Fruit fly (Drosophila melanogaster) whole organism, embryonic: ENCODE measurements around the gene Sec63.

Experiments
- Atf6 ChIP-seq: fragments of 200-800 bp; sonication (Bioruptor generic); IDR thresholded peaks from 2 replicates; pipeline ENCODE4 v1.3.6; 2022; ENCODE audit warnings: missing biosample characterization, missing genetic modification characterization
- CG10565 ChIP-seq: fragments of 200-800 bp; sonication (Bioruptor generic); optimal IDR thresholded peaks from 3 replicates; lab custom pipeline; 2016; ENCODE audit warnings: missing biosample characterization, mild to moderate bottlenecking, missing genetic modification characterization
- CG13894 ChIP-seq: fragments of 200-800 bp; sonication (Bioruptor generic); optimal IDR thresholded peaks from 3 replicates; lab custom pipeline; 2018; ENCODE audit warnings: missing biosample characterization, mild to moderate bottlenecking, missing genetic modification characterization, moderate library complexity
- CG14667 ChIP-seq: fragments of 200-800 bp; sonication (Bioruptor generic); IDR thresholded peaks from 2 replicates; pipeline ENCODE4 v1.3.6; 2022; ENCODE audit warnings: missing biosample characterization, missing genetic modification characterization
- CG17802 ChIP-seq: fragments of 200-800 bp; sonication (Bioruptor generic); optimal IDR thresholded peaks from 2 replicates; lab custom pipeline; 2018; ENCODE audit warnings: missing biosample characterization, mild to moderate bottlenecking, missing genetic modification characterization, moderate library complexity
- CG18599 ChIP-seq: fragments of 200-800 bp; sonication (Bioruptor generic); optimal IDR thresholded peaks from 3 replicates; lab custom pipeline; 2017; ENCODE audit warnings: missing biosample characterization, missing genetic modification characterization, mild to moderate bottlenecking, moderate library complexity, missing genetic modification reagents
- CG2199 ChIP-seq: fragments of 200-800 bp; sonication (Bioruptor generic); IDR thresholded peaks from 3 replicates; pipeline ENCODE4 v1.3.6; 2022; ENCODE audit warnings: missing biosample characterization, missing genetic modification characterization
- CG31365 ChIP-seq: fragments of 200-800 bp; sonication (Bioruptor generic); optimal IDR thresholded peaks from 2 replicates; lab custom pipeline; 2018; ENCODE audit warnings: missing biosample characterization, mild to moderate bottlenecking, missing genetic modification characterization
- CG32532 ChIP-seq: fragments of 200-800 bp; sonication (Bioruptor generic); IDR thresholded peaks from 2 replicates; pipeline ENCODE4 v1.3.6; 2022; ENCODE audit warnings: missing biosample characterization, missing genetic modification characterization
- CG32767 ChIP-seq: fragments of 200-800 bp; sonication (Bioruptor generic); IDR thresholded peaks from 2 replicates; pipeline ENCODE4 v1.3.6; 2022; ENCODE audit warnings: missing biosample characterization, missing genetic modification characterization
- CG34376 ChIP-seq: fragments of 200-800 bp; sonication (Bioruptor generic); optimal IDR thresholded peaks from 2 replicates; lab custom pipeline; 2018; ENCODE audit warnings: missing biosample characterization, mild to moderate bottlenecking, missing genetic modification characterization
- CG3838 ChIP-seq: fragments of 200-800 bp; sonication (Bioruptor generic); optimal IDR thresholded peaks from 3 replicates; lab custom pipeline; 2016; ENCODE audit warnings: missing biosample characterization, missing genetic modification characterization
- CG4360 ChIP-seq: fragments of 200-800 bp; sonication (Bioruptor generic); IDR thresholded peaks from 2 replicates; pipeline ENCODE4 v1.3.6; 2022; ENCODE audit warnings: missing biosample characterization, missing genetic modification characterization
- CG6791 ChIP-seq: fragments of 200-800 bp; sonication (Bioruptor generic); IDR thresholded peaks from 3 replicates; pipeline ENCODE4 v1.3.6; 2022; ENCODE audit warnings: missing biosample characterization, missing genetic modification characterization; ENCODE audit not compliant: partially characterized antibody
- CG6854 ChIP-seq: fragments of 200-800 bp; sonication (Bioruptor generic); optimal IDR thresholded peaks from 3 replicates; lab custom pipeline; 2017; ENCODE audit warnings: missing biosample characterization, mild to moderate bottlenecking, missing genetic modification characterization
- CG7839 ChIP-seq: fragments of 200-800 bp; sonication (Bioruptor generic); optimal IDR thresholded peaks from 3 replicates; lab custom pipeline; 2018; ENCODE audit warnings: missing biosample characterization, mild to moderate bottlenecking, missing genetic modification characterization, moderate library complexity
- CG8388 ChIP-seq: fragments of 200-800 bp; sonication (Bioruptor generic); optimal IDR thresholded peaks from 2 replicates; lab custom pipeline; 2019; ENCODE audit warnings: missing biosample characterization, mild to moderate bottlenecking, missing genetic modification characterization, moderate library complexity
- CTCF ChIP-seq: fragments of 200-800 bp; sonication (Bioruptor generic); optimal IDR thresholded peaks from 2 replicates; lab custom pipeline; 2017; ENCODE audit warnings: missing biosample characterization, mild to moderate bottlenecking, missing genetic modification characterization, moderate library complexity
- CkIIα-i1 ChIP-seq: fragments of 200-800 bp; sonication (Bioruptor generic); IDR thresholded peaks from 2 replicates; pipeline ENCODE4 v1.3.6; 2022; ENCODE audit warnings: missing biosample characterization, missing genetic modification characterization
- Dbx ChIP-seq: fragments of 200-800 bp; sonication (Bioruptor generic); IDR thresholded peaks from 3 replicates; pipeline ENCODE4 v1.3.6; 2022; ENCODE audit warnings: missing biosample characterization, missing genetic modification characterization
- Dfd ChIP-seq, 2 experiments: fragments of >200 bp; optimal IDR thresholded peaks; 2 replicates each; lab custom pipeline; 2017; ENCODE audit warnings: missing biosample characterization in 2 of 2, missing genetic modification characterization in 2 of 2
- Dip3 ChIP-seq: fragments of 200-800 bp; sonication (Bioruptor generic); optimal IDR thresholded peaks from 3 replicates; lab custom pipeline; 2016; ENCODE audit warnings: missing biosample characterization, missing genetic modification characterization
- Drgx ChIP-seq: fragments of 200-800 bp; sonication (Bioruptor generic); IDR thresholded peaks from 2 replicates; pipeline ENCODE4 v1.3.6; 2022; ENCODE audit warnings: missing biosample characterization, missing genetic modification characterization
- HLH3B ChIP-seq: fragments of 200-800 bp; sonication (Bioruptor generic); IDR thresholded peaks from 2 replicates; pipeline ENCODE4 v1.3.6; 2022; ENCODE audit warnings: missing biosample characterization, missing genetic modification characterization
- Hmr ChIP-seq: fragments of 200-800 bp; sonication (Bioruptor generic); optimal IDR thresholded peaks from 3 replicates; lab custom pipeline; 2017; ENCODE audit warnings: mild to moderate bottlenecking, missing biosample characterization, missing genetic modification reagents, missing genetic modification characterization
- Med ChIP-seq: fragments of 200-800 bp; sonication (Bioruptor generic); peaks from one replicate; lab custom pipeline; 2016; ENCODE audit warnings: missing biosample characterization, missing genetic modification characterization, mild to moderate bottlenecking, inconsistent platforms, moderate library complexity
- Mrtf ChIP-seq: fragments of 200-800 bp; sonication (Bioruptor generic); IDR thresholded peaks from 3 replicates; pipeline ENCODE4 v1.3.6; 2022; ENCODE audit warnings: missing biosample characterization, missing genetic modification characterization
- PHDP ChIP-seq: fragments of 200-800 bp; sonication (Bioruptor generic); optimal IDR thresholded peaks from 3 replicates; lab custom pipeline; 2018; ENCODE audit warnings: missing biosample characterization, mild to moderate bottlenecking, missing genetic modification characterization, moderate library complexity
- Sox102F ChIP-seq: fragments of 200-800 bp; sonication (Bioruptor generic); optimal IDR thresholded peaks from 2 replicates; lab custom pipeline; 2018; ENCODE audit warnings: missing biosample characterization, mild to moderate bottlenecking, missing genetic modification characterization, moderate library complexity
- Tbp ChIP-seq: fragments of >200 bp; optimal IDR thresholded peaks from 2 replicates; lab custom pipeline; 2018; ENCODE audit warnings: missing biosample characterization, missing genetic modification characterization
- YL-1 ChIP-seq: fragments of 200-800 bp; sonication (Bioruptor generic); optimal IDR thresholded peaks from 3 replicates; lab custom pipeline; 2017; ENCODE audit warnings: missing biosample characterization, mild to moderate bottlenecking, missing genetic modification characterization
- ac ChIP-seq: fragments of 200-800 bp; sonication (Bioruptor generic); optimal IDR thresholded peaks from 3 replicates; lab custom pipeline; 2017; ENCODE audit warnings: missing biosample characterization, mild to moderate bottlenecking, missing genetic modification characterization
- amos ChIP-seq: fragments of 200-800 bp; sonication (Bioruptor generic); IDR thresholded peaks from 2 replicates; pipeline ENCODE4 v1.3.6; 2022; ENCODE audit warnings: missing biosample characterization, missing genetic modification characterization; ENCODE audit not compliant: partially characterized antibody
- ara ChIP-seq: fragments of 200-800 bp; sonication (Bioruptor generic); IDR thresholded peaks from 2 replicates; pipeline ENCODE4 v1.3.6; 2022; ENCODE audit warnings: missing biosample characterization, missing genetic modification characterization
- bigmax ChIP-seq: fragments of 200-800 bp; sonication (Bioruptor generic); optimal IDR thresholded peaks from 2 replicates; lab custom pipeline; 2018; ENCODE audit warnings: missing biosample characterization, mild to moderate bottlenecking, missing genetic modification characterization
- bsh ChIP-seq, 2 experiments: fragments of 200-800 bp; sonication (Bioruptor generic); optimal IDR thresholded peaks; 2 replicates each; lab custom pipeline; 2017 to 2018; ENCODE audit warnings: mild to moderate bottlenecking in 2 of 2, missing biosample characterization in 2 of 2, missing genetic modification characterization in 2 of 2, moderate library complexity in 1 of 2
- chn ChIP-seq: fragments of 200-800 bp; sonication (Bioruptor generic); optimal IDR thresholded peaks from 2 replicates; lab custom pipeline; 2016; ENCODE audit warnings: missing biosample characterization, missing genetic modification characterization
- crol ChIP-seq: fragments of 200-800 bp; sonication (Bioruptor generic); IDR thresholded peaks from 2 replicates; pipeline ENCODE4 v1.3.6; 2022; ENCODE audit warnings: missing biosample characterization, missing genetic modification characterization
- fd64A ChIP-seq: fragments of 200-800 bp; sonication (Bioruptor generic); optimal IDR thresholded peaks from 3 replicates; lab custom pipeline; 2018; ENCODE audit warnings: missing biosample characterization, mild to moderate bottlenecking, missing genetic modification characterization
- gsb-n ChIP-seq: fragments of 200-800 bp; sonication (Bioruptor generic); optimal IDR thresholded peaks from 3 replicates; lab custom pipeline; 2018; ENCODE audit warnings: missing biosample characterization, mild to moderate bottlenecking, missing genetic modification characterization
- knrl ChIP-seq: fragments of 200-800 bp; sonication (Bioruptor generic); IDR thresholded peaks from 3 replicates; pipeline ENCODE4 v1.3.6; 2022; ENCODE audit warnings: missing biosample characterization, missing genetic modification characterization; ENCODE audit not compliant: partially characterized antibody
- lov ChIP-seq, 2 experiments: fragments of 200-800 bp in 1 of 2; fragments of >200 bp in 1 of 2; sonication (Bioruptor generic) in 1 of 2; IDR thresholded peaks in 1 of 2; optimal IDR thresholded peaks in 1 of 2; 2 replicates in 1 of 2; 3 replicates in 1 of 2; pipeline versions ENCODE4 v1.3.6 to Lab custom; 2017 to 2022; ENCODE audit warnings: missing biosample characterization in 1 of 2, missing genetic modification characterization in 1 of 2
- nerfin-1 ChIP-seq: fragments of 200-800 bp; sonication (Bioruptor generic); optimal IDR thresholded peaks from 3 replicates; lab custom pipeline; 2019; ENCODE audit warnings: missing biosample characterization, mild to moderate bottlenecking, missing genetic modification characterization, moderate library complexity
- nom ChIP-seq: fragments of 200-800 bp; sonication (Bioruptor generic); optimal IDR thresholded peaks from 2 replicates; lab custom pipeline; 2017; ENCODE audit warnings: missing biosample characterization, missing genetic modification characterization, mild to moderate bottlenecking, moderate library complexity, missing genetic modification reagents
- onecut ChIP-seq: fragments of 200-800 bp; sonication (Bioruptor generic); IDR thresholded peaks from 2 replicates; pipeline ENCODE4 v1.3.6; 2022; ENCODE audit warnings: missing biosample characterization, missing genetic modification characterization
- salm ChIP-seq: fragments of 200-800 bp; sonication (Bioruptor generic); optimal IDR thresholded peaks from 2 replicates; lab custom pipeline; 2018; ENCODE audit warnings: missing biosample characterization, mild to moderate bottlenecking, missing genetic modification characterization
- sob ChIP-seq: fragments of 200-800 bp; sonication (Bioruptor generic); IDR thresholded peaks from 2 replicates; pipeline ENCODE4 v1.3.6; 2022; ENCODE audit warnings: missing biosample characterization, missing genetic modification characterization
- tgo ChIP-seq: fragments of 200-800 bp; sonication (Bioruptor generic); IDR thresholded peaks from 3 replicates; pipeline ENCODE4 v1.3.6; 2022; ENCODE audit warnings: missing biosample characterization, missing genetic modification characterization
- unc-4 ChIP-seq: fragments of 200-800 bp; sonication (Bioruptor generic); IDR thresholded peaks from 2 replicates; pipeline ENCODE4 v1.3.6; 2022; ENCODE audit warnings: missing biosample characterization, missing genetic modification characterization; ENCODE audit not compliant: partially characterized antibody

The Sec63 gene

DNA sequence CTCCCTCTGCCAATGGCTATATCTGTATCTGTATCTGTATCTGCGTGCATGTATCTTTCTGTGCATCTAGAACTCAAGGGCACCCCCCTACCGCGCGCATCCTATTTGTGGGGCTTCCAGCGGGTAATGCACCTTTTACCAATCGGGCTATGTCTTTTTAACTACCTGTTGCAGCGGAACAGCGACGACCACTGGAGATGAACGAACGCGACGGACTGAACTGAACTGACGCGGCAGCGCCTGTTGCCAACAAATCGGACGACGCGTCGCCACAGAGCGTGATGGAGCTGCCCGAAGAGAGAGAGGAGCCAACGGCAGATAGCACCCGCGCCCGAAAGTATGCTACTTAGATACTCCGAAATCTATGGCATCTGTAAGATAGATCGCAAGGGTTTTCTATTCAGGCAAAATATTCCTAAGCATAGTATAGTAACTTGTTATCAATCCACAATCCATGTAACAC, 15.4 kb upstream of the Sec63 start, which contains the start of gene Cln7 (continued):
- TF ChIP-seq tgo (no peak), CG32532 (GFP tag; lab: Robert Waterston, UW) (peak; percentile 46; the same call in 1 of the 2 replicates), CG7839 (peak; percentile 25), salm (tag; lab: Kevin White, UChicago) (peak; percentile 7), lov (optimal IDR thresholded peaks at IDR 0.05; lab: Kevin White, UChicago) (no peak), lov (GFP tag; IDR thresholded peaks at IDR 0.05; lab: Robert Waterston, UW) (peak; percentile 53; the same call in 1 of the 3 replicates), sob (GFP tag; lab: Robert Waterston, UW) (peak; percentile 35; the same call in 1 of the 2 replicates), CG3838 (GFP tag; lab: Kevin White, UChicago) (no peak), bigmax (GFP tag; lab: Kevin White, UChicago) (peak; percentile 59), crol (peak; percentile 86), Dip3 (GFP tag; lab: Kevin White, UChicago) (no peak), Tbp (GFP tag; lab: Kevin White, UChicago) (no peak), CTCF (GFP tag; lab: Kevin White, UChicago) (peak; percentile 50), Dbx (GFP tag; lab: Robert Waterston, UW) (peak; percentile 58; the same call in 1 of the 3 replicates), CG31365 (tag; lab: Kevin White, UChicago) (peak; percentile 1), CG32767 (GFP tag; lab: Robert Waterston, UW) (peak; percentile 74; the same call in 1 of the 2 replicates), bsh (GFP tag; optimal IDR thresholded peaks at IDR 0.05; lab: Kevin White, UChicago) (peak; percentile 32 to 33), ara (peak; percentile 42; the same call in 1 of the 2 replicates), unc-4 (GFP tag; lab: Robert Waterston, UW) (peak; percentile 44), onecut (GFP tag; lab: Robert Waterston, UW) (peak; percentile 55), CG10565 (GFP tag; lab: Kevin White, UChicago) (no peak), CG18599 (GFP tag; lab: Kevin White, UChicago) (peak; percentile 31), Drgx (GFP tag; lab: Robert Waterston, UW) (peak; percentile 42; the same call in 1 of the 2 replicates), ac (GFP tag; lab: Kevin White, UChicago) (peak; percentile 8), CG2199 (peak; percentile 84; the same call in 2 of the 3 replicates), Sox102F (GFP tag; lab: Kevin White, UChicago) (no peak), CG4360 (GFP tag; lab: Robert Waterston, UW) (0 out of 2 replicates have a peak, but pooled peaks have one; percentile 9), YL-1 (GFP tag; lab: Kevin White, UChicago) (peak; percentile 28), Atf6 (GFP tag; lab: Robert Waterston, UW) (peak; percentile 56), CkIIα-i1 (GFP tag; lab: Robert Waterston, UW) (no peak), nom (peak; percentile 88), Med (GFP tag; lab: Kevin White, UChicago) (peak; percentile 92), amos (peak; percentile 44; the same call in 1 of the 2 replicates), PHDP (tag; lab: Kevin White, UChicago) (peak; percentile 50), CG6791 (peak; percentile 69; the same call in 2 of the 3 replicates), knrl (GFP tag; lab: Robert Waterston, UW) (0 out of 3 replicates have a peak, but pooled peaks have one; percentile 27), CG14667 (GFP tag; lab: Robert Waterston, UW) (no peak), chn (GFP tag; lab: Kevin White, UChicago) (peak; percentile 34), CG17802 (no peak), Dfd (GFP tag; optimal IDR thresholded peaks at IDR 0.05; lab: Kevin White, UChicago) (no peak), CG6854 (GFP tag; lab: Kevin White, UChicago) (peak; percentile 57), gsb-n (tag; lab: Kevin White, UChicago) (peak; percentile 23), Hmr (peak; percentile 57), fd64A (GFP tag; lab: Kevin White, UChicago) (peak; percentile 29), CG13894 (peak; percentile 64), Mrtf (GFP tag; lab: Robert Waterston, UW) (no peak), HLH3B (GFP tag; lab: Robert Waterston, UW) (peak; percentile 49; the same call in 1 of the 2 replicates), nerfin-1 (tag; lab: Kevin White, UChicago) (peak; percentile 22), CG34376 (peak; percentile 69), CG8388 (peak; percentile 2)
